Worm (Caenorhabditis elegans): Measurements from ENCODE around the gene F40G9.9.

DNA sequence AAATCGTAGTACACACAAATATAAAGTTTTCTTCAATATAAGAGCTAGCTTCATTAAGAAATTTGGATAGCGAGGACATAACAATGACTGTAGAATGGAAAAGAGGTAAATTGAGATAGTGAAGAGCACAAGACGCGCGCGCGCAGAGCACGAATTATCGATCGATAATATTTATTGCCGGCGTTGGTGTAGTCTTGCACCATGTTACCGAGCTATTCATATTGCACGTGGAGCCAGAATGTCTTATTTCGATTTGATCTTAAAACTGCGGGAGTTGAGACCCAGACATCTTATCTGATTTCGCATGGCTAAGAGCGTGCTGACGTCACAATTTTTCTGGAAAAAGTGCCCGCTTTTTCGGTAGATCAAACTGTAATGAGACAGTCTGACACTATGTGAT lies 2.0 kb downstream of the F40G9.9 start, which contains the start of gene F40G9.18:
- TF ChIP-seq hlh-12 (tag; optimal IDR thresholded peaks at IDR 0.05), result no peak
- no peak for TF ChIP-seq lsy-27 (tag; optimal IDR thresholded peaks at IDR 0.05; ENCODE audit: borderline replicate concordance, insufficient read depth)
- no peak for TF ChIP-seq nhr-80 (tag; optimal IDR thresholded peaks at IDR 0.05)
- no peak for TF ChIP-seq Y53F4B.3 (GFP tag; IDR thresholded peaks at IDR 0.05)
- TF ChIP-seq madf-6 (GFP tag; IDR thresholded peaks at IDR 0.05), result no peak
- no peak for TF ChIP-seq let-526 (GFP tag; IDR thresholded peaks at IDR 0.05)
- no peak for TF ChIP-seq efl-1 (GFP tag; optimal IDR thresholded peaks at IDR 0.05)
- TF ChIP-seq F57C9.4 (tag; optimal IDR thresholded peaks at IDR 0.05), result no peak
- no peak for TF ChIP-seq snpc-1.3 (tag; optimal IDR thresholded peaks at IDR 0.05; ENCODE audit: insufficient read depth)
- no peak for TF ChIP-seq sea-2 (GFP tag; IDR thresholded peaks at IDR 0.05)
- TF ChIP-seq aptf-2 (GFP tag; conservative IDR thresholded peaks at IDR 0.05), result no peak
- no peak for TF ChIP-seq lin-26 (GFP tag; IDR thresholded peaks at IDR 0.05)
- TF ChIP-seq repo-1 (tag; optimal IDR thresholded peaks at IDR 0.05), result no peak
- no peak for TF ChIP-seq dpl-1 (GFP tag; optimal IDR thresholded peaks at IDR 0.05)
